Fruit fly (Drosophila melanogaster) Kc167 (cell line): Measurements from ENCODE around the gene ohgt.

Experiments used
- Myc ChIP-seq: fragments of >200 bp; optimal IDR thresholded peaks from 2 replicates; lab custom pipeline; 2017; ENCODE audit warnings: missing external identifiers
- Sin3A ChIP-seq: fragments of >200 bp; optimal IDR thresholded peaks from 2 replicates; lab custom pipeline; 2018; ENCODE audit warnings: missing external identifiers
- h ChIP-seq: fragments of >200 bp; optimal IDR thresholded peaks from 3 replicates; lab custom pipeline; 2018; ENCODE audit warnings: missing external identifiers
- insv ChIP-seq: fragments of >200 bp; optimal IDR thresholded peaks from 3 replicates; lab custom pipeline; 2018; ENCODE audit warnings: missing external identifiers
- psq ChIP-seq: fragments of >200 bp; optimal IDR thresholded peaks from 2 replicates; lab custom pipeline; 2017; ENCODE audit warnings: missing external identifiers
- ttk ChIP-seq: sonication (Bioruptor generic); optimal IDR thresholded peaks from 2 replicates; lab custom pipeline; 2017; ENCODE audit warnings: missing external identifiers

Gene ohgt

DNA sequence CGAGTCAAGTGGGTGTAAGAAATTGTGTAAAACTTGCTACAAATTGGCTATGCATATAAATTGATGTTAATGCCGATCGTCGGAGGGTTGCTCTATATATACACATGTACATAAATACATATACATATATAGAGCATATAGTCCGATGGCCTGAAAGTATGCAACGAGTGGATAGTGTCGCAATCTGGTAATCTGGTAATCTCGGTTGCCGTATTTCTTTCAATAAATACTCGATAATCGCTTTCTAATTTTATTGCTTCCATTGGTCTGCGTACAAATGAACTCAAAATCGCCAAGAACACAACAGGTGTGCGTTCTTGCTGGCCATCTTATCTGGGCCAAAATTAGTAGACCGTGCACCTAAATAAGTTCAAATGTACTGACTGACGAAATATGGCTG is 10.4 kb downstream of the ohgt start:
- TF ChIP-seq Myc (lab: Kevin White, UChicago) (no peak), Sin3A (lab: Kevin White, UChicago) (no peak), ttk (lab: Kevin White, UChicago) (no peak), h (no peak), insv (lab: Kevin White, UChicago) (no peak), psq (lab: Kevin White, UChicago) (no peak)

DNA sequence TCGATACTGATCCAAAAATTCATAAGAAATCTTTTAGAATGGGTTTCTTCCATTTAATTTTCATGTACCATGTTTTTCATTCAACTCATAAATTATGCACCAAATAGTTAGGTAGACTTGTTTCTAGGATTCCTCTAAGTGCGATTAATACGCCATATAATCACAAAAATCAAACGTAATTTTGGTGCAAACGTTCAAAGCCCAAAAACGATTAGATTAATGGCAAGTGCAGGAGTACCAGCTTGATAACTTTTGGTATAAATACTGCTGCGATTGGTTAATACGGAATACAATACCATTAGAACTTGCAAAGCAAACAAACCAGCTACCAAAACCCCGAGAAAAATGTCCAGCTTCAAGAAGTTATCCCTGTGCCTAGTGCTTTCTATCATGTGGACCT is 11.0 kb downstream of the ohgt start, which contains the start of gene Npc2c:
TSS of gene Npc2c (plus strand) at position 301 of the 400 bp plus-strand sequence.
- TF ChIP-seq Sin3A (lab: Kevin White, UChicago) (no peak), insv (lab: Kevin White, UChicago) (no peak), psq (lab: Kevin White, UChicago) (no peak), h (no peak), Myc (lab: Kevin White, UChicago) (no peak), ttk (lab: Kevin White, UChicago) (no peak)

DNA sequence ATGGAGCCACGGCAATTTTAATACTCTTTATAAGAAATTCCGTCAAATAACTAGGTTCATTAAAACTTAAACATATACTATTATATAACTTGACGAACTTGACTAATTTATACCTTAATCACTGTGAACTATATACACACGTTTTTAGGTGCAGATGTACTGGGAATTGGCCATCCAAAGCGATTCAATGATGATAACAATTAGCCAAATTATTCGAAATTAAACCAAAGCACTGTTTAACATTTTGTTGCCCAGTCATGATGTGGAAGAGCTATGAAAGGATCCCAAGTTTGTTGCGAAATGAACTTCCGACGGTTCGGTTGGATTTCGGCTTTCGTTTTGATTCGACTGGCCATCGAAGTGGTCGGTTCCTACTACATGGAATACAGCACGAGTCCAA is 13.3 kb downstream of the ohgt start, which contains the start of gene CG33630:
TSS of gene CG33630 (plus strand) at position 301 of the 400 bp plus-strand sequence.
- no peak for TF ChIP-seq psq (lab: Kevin White, UChicago)

DNA sequence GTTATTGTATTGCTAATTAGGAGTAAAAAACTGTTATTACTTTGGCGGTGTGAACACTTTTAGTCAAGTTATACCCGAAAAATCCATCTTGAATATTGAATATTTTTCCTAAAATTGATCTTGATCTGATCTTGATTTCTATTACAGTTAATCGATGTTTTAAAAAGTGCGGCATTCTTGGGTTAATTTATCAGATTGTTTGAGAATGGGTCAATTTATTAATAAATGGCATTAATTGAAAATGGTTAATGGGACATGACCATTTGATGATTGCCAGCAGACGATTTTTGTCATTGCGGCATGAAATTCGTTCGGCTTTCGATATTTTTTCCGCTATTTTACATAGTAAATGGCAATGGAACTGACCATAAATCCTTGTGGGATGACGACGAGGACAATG is 14.7 kb downstream of the ohgt start, which contains the start of gene CG33631:
TSS of gene CG33631 (plus strand) at position 301 of the 400 bp plus-strand sequence.
- TF ChIP-seq psq (lab: Kevin White, UChicago) (no peak), h (no peak), Myc (lab: Kevin White, UChicago) (no peak), Sin3A (lab: Kevin White, UChicago) (no peak), insv (lab: Kevin White, UChicago) (no peak), ttk (lab: Kevin White, UChicago) (no peak)

DNA sequence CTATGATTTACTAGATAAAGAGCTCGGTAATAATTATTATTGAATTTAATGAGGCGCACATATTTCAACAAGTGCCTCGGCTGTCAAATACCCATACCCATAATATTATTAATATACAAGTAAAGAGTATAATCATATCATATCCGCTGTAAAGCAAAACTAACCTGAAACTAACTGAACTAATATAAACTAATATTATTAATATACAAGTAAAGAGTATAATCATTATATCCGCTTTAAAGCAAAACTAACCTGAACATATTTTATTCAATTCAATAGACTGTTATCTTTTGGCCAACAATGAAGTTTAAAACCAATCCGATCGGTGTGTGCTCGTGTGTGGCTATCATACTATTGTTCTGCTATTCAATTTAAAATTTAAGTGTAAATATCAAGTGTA is 17.5 kb downstream of the ohgt start, which contains the start of gene CG33783:
TSS of gene CG33783 (plus strand) at position 301 of the 400 bp plus-strand sequence.
- TF ChIP-seq h (no peak), insv (lab: Kevin White, UChicago) (no peak), Myc (lab: Kevin White, UChicago) (no peak), psq (lab: Kevin White, UChicago) (no peak), ttk (lab: Kevin White, UChicago) (no peak), Sin3A (lab: Kevin White, UChicago) (no peak)

DNA sequence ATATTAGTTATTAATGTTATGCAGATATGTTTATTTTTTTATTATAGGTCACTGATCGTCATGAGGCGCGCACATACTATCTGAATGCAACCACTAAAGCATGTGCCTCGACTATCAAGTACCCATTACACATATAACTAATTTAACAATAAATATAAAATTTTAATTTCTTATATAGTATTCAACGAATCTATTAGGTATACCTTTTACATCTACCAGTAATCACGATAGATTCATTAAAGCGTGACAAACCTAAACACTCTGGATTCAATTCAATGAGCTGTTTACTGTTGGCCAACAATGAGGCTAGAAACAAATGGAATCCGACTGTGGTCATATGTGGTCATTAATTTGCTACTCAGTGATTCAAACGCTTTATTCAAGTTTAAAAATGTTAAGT is 18.6 kb downstream of the ohgt start, which contains the start of gene CG33784:
TSS of gene CG33784 (plus strand) at position 301 of the 400 bp plus-strand sequence.
- TF ChIP-seq ttk (lab: Kevin White, UChicago): no peak
- no peak for TF ChIP-seq psq (lab: Kevin White, UChicago)
- no peak for TF ChIP-seq h
- TF ChIP-seq Myc (lab: Kevin White, UChicago): no peak
- TF ChIP-seq insv (lab: Kevin White, UChicago): no peak
- no peak for TF ChIP-seq Sin3A (lab: Kevin White, UChicago)

DNA sequence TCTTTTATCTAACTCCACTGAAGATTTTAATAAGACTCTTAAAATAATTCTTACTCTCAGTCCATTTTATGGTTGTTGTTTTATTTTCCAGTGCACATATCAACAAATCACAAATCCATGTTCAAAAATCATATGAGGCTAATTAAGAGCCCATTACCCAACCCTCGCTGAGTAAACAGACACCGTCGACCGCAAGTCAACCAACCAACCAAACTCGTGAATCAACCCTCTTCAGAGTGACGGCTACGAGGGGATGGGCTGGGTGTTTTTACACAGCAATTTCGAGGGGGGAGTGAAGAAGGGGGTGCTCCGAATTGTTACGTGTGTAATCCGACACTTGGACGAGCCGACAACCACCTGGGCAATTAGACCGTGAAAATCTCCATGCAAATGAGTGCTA is 19.8 kb downstream of the ohgt start:
- TF ChIP-seq ttk (lab: Kevin White, UChicago) (no peak), h (no peak), Sin3A (lab: Kevin White, UChicago) (no peak), insv (lab: Kevin White, UChicago) (no peak), psq (lab: Kevin White, UChicago) (no peak), Myc (lab: Kevin White, UChicago) (no peak)

DNA sequence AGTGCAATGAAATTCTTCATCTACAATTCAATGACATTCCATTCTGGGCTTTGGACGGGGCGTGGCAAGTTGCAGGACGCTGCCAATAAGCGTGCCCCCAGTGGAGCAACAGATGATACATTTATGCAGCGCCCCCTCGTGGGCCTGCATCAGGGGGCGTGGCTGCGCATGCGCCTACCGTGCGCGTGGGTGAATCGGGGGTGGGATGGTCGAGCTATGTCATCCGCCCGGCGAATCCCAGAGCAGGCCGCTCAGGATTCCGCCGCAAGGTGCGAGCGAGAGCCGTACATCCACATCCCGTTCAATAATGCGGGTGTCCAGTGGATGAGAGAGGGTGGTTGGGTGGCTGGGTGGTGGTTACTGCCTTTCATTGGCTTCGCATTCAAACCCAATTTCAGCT is 21.2 kb downstream of the ohgt start:
- TF ChIP-seq insv (lab: Kevin White, UChicago) (no peak), Sin3A (lab: Kevin White, UChicago) (no peak), h (no peak), ttk (lab: Kevin White, UChicago) (no peak), psq (lab: Kevin White, UChicago) (no peak), Myc (lab: Kevin White, UChicago) (no peak)

DNA sequence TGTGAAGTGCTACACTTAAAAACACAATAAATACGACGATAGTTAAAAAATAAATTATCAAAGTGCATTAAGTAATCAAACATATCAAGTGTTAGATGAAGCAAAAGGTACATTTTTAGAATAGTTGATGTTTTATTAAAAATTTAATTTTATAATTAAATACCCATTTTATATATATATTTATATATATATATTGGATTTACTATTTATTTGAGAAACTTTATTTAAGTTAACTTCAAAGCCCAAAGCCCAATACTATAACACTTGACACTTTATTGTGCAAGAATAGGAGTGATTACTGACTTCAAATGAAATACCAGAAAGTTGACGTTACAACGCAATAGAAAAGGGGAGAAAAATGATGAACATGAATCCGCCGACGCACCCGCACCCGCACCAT is 21.8 kb downstream of the ohgt start, which contains the start of gene nerfin-2:
TSS of gene nerfin-2 (plus strand) at position 301 of the 400 bp plus-strand sequence.
- TF ChIP-seq Sin3A (lab: Kevin White, UChicago): no peak
- TF ChIP-seq insv (lab: Kevin White, UChicago): no peak
- TF ChIP-seq h: no peak

DNA sequence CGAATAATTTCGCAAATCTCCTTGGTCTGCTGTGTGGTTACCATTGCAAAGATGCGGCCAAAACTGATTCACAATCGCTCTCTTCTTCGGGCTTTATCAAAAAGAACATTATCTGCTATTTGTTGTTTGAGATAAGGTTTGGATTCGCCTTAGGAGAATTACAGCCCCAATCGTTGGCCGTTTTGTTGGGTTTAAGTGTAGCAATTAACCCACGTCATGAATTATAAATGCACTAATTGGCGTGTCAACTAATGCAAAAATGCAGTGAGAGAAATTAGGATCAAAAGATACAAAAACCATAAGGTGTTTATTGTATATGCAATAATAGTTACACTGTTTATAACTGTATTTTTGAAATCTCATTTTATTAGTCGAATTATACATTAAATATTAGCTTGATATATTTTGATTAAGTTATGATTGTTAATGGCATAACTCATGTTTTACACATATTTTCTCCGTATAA is 26.4 kb downstream of the ohgt start, which contains the start of gene Alp13:
TSS of gene Alp13 (minus strand) at position 51 of the 466 bp plus-strand sequence.
- TF ChIP-seq insv (lab: Kevin White, UChicago): no peak

DNA sequence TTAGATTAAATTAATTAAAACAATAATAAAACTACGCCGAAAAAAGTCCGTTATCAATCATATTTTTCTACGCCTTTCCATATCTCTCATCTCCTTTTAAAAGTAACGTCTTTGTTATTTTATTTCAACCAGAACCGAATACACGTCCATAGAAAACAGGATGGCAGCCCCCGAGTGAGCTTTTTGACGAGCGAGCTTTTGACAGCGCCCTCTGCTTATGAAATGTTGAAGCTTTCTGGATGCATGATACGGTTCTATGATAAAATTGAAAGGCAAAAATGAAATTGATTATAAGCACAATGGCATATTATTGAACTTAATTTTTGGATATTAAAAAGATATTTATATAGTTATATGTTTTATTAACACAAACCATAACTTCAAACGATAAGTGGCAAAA is 27.7 kb downstream of the ohgt start:
- no peak for TF ChIP-seq h
- no peak for TF ChIP-seq Myc (lab: Kevin White, UChicago)
- no peak for TF ChIP-seq insv (lab: Kevin White, UChicago)
- TF ChIP-seq psq (lab: Kevin White, UChicago): no peak
- TF ChIP-seq ttk (lab: Kevin White, UChicago): no peak
- TF ChIP-seq Sin3A (lab: Kevin White, UChicago): no peak

DNA sequence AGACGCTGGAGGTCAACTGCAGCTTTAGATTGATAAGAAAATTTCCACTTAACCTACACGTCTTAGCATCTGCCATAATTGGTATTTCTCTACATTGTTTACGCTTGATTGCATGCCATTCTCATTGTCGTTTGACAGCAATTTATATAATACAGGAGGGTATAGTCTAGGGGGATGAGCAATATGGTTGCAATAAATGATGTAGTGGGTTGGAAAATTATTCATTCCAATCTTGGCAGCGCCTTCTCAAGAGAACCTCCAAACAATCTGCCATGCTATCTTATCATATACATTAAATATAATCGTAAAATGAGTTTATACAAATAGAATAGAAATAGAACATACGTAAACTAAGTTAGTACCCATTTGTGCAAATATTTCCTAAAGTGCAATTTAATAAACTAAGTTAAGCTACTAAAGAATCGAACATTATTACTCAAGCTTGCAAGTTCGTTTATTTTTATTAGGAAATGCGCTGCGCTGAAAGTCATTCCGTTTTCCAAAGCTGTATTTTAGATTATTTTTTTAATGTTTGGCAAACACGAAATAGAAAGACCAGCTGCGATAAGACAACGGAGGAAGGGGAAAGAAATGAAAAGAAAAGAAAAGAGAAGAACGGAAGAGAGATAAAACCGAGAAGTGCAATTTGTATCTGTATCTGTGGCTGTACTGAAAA is 29.6 kb downstream of the ohgt start:
- TF ChIP-seq h: no peak
- no peak for TF ChIP-seq ttk (lab: Kevin White, UChicago)
- no peak for TF ChIP-seq insv (lab: Kevin White, UChicago)
- no peak for TF ChIP-seq Sin3A (lab: Kevin White, UChicago)
- no peak for TF ChIP-seq psq (lab: Kevin White, UChicago)
